Worm (Caenorhabditis elegans): ENCODE data around the gene F41G4.7.

DNA sequence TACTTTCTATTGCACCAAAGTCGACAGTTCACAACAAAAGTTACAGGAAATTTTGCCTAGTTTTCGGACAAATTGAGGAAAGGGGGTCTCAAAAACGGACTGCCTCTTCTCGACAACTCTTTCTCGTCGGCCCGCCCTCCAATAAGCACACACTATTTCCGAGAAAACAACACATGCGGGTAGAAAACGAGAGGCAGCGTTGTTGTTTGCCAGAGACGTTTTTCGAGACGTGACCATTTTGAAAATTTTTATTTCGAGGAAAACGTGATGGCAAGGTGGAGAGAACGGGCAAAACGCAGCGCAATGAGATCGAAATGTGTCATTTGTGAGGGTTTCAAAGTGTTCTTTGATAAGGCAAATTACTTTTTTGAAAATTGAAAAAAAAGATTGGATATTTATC is 42.7 kb downstream of the F41G4.7 start:
- no peak for TF ChIP-seq zip-8 (tag; optimal IDR thresholded peaks at IDR 0.05)
- no peak for TF ChIP-seq snpc-4 (tag; optimal IDR thresholded peaks at IDR 0.05)
- no peak for TF ChIP-seq nhr-237 (tag; optimal IDR thresholded peaks at IDR 0.05)
- no peak for TF ChIP-seq drap-1 (GFP tag; optimal IDR thresholded peaks at IDR 0.05)
- no peak for TF ChIP-seq nhr-12 (tag; optimal IDR thresholded peaks at IDR 0.05)
- TF ChIP-seq ztf-11 (tag; optimal IDR thresholded peaks at IDR 0.05), result no peak
- no peak for TF ChIP-seq nhr-76 (tag; optimal IDR thresholded peaks at IDR 0.05)
- no peak for TF ChIP-seq blmp-1 (tag; optimal IDR thresholded peaks at IDR 0.05)
- no peak for TF ChIP-seq ceh-83 (GFP tag; optimal IDR thresholded peaks at IDR 0.05)
- no peak for TF ChIP-seq sptf-1 (tag; optimal IDR thresholded peaks at IDR 0.05)
- TF ChIP-seq elt-1 (tag; optimal IDR thresholded peaks at IDR 0.05; ENCODE audit: borderline replicate concordance, insufficient read depth), result no peak
- TF ChIP-seq nhr-28 (tag; optimal IDR thresholded peaks at IDR 0.05), result no peak
- no peak for TF ChIP-seq unc-62 (GFP tag; optimal IDR thresholded peaks at IDR 0.05)

Data from whole organism, mixed stage, embryonic.